Worm (Caenorhabditis elegans): ENCODE results near the gene C29F7.10.

ce11 chrX:13414974-13415373 is 16.3 kb downstream of the C29F7.10 start:
- TF ChIP-seq nhr-102 (tag; optimal IDR thresholded peaks at IDR 0.05) = peak; percentile 49
- TF ChIP-seq nhr-237 (tag; optimal IDR thresholded peaks at IDR 0.05) = no peak
- TF ChIP-seq F44E2.7 (GFP tag; IDR thresholded peaks at IDR 0.05) = no peak
- no peak for TF ChIP-seq ama-1 (optimal IDR thresholded peaks at IDR 0.05)
- no peak for TF ChIP-seq nhr-25 (tag; optimal IDR thresholded peaks at IDR 0.05; ENCODE audit: borderline replicate concordance, insufficient read depth)
- no peak for TF ChIP-seq daf-12 (tag; optimal IDR thresholded peaks at IDR 0.05)
- no peak for TF ChIP-seq ztf-11 (tag; optimal IDR thresholded peaks at IDR 0.05)
- no peak for TF ChIP-seq ces-1 (GFP tag; optimal IDR thresholded peaks at IDR 0.05)
- TF ChIP-seq mdl-1 (tag; optimal IDR thresholded peaks at IDR 0.05) = peak in 1 of 2 experiments; percentile 13
- TF ChIP-seq spr-1 (tag; optimal IDR thresholded peaks at IDR 0.05) = peak; percentile 13
- peak; percentile 34 for TF ChIP-seq nhr-48 (tag; optimal IDR thresholded peaks at IDR 0.05)
- TF ChIP-seq F49E8.2 (tag; optimal IDR thresholded peaks at IDR 0.05; ENCODE audit: borderline replicate concordance) = no peak
- TF ChIP-seq jun-1 (tag; optimal IDR thresholded peaks at IDR 0.05) = no peak
- TF ChIP-seq nhr-11 (tag; optimal IDR thresholded peaks at IDR 0.05) = no peak
